Fruit fly (Drosophila melanogaster) whole organism, embryonic: ENCODE measurements around the gene CG3457.
A peak's percentile ranks its signal among the peaks of the same experiment; 100 is the strongest.

ENCODE experiments used
- CG10543 ChIP-seq: fragments of 200-800 bp; sonication (Bioruptor generic); optimal IDR thresholded peaks from 3 replicates; lab custom pipeline; 2017; ENCODE audit warnings: missing biosample characterization, mild to moderate bottlenecking, missing genetic modification characterization, moderate library complexity
- CG10959 ChIP-seq: fragments of 200-800 bp; sonication (Bioruptor generic); IDR thresholded peaks from 2 replicates; pipeline ENCODE4 v1.3.6; 2022; ENCODE audit warnings: missing biosample characterization, missing genetic modification characterization
- CG12769 ChIP-seq: fragments of 200-800 bp; sonication (Bioruptor generic); optimal IDR thresholded peaks from 2 replicates; lab custom pipeline; 2019; ENCODE audit warnings: missing biosample characterization, mild to moderate bottlenecking, missing genetic modification characterization, moderate library complexity
- CG15073 ChIP-seq: fragments of 200-800 bp; sonication (Bioruptor generic); optimal IDR thresholded peaks from 2 replicates; lab custom pipeline; 2016; ENCODE audit warnings: missing biosample characterization, missing genetic modification characterization
- CG1603 ChIP-seq: fragments of 200-800 bp; sonication (Bioruptor generic); optimal IDR thresholded peaks from 2 replicates; lab custom pipeline; 2019; ENCODE audit warnings: missing biosample characterization, mild to moderate bottlenecking, missing genetic modification characterization, moderate library complexity
- CG17385 ChIP-seq: fragments of 200-800 bp; sonication (Bioruptor generic); optimal IDR thresholded peaks from 3 replicates; lab custom pipeline; 2018; ENCODE audit warnings: missing biosample characterization, mild to moderate bottlenecking, missing genetic modification characterization
- CG1792 ChIP-seq: fragments of 200-800 bp; sonication (Bioruptor generic); optimal IDR thresholded peaks from 2 replicates; lab custom pipeline; 2016; ENCODE audit warnings: missing biosample characterization, missing genetic modification characterization
- CG33557 ChIP-seq: fragments of 200-800 bp; sonication (Bioruptor generic); optimal IDR thresholded peaks from 2 replicates; lab custom pipeline; 2019; ENCODE audit warnings: missing biosample characterization, mild to moderate bottlenecking, missing genetic modification characterization, moderate library complexity
- CG3726 ChIP-seq: fragments of 200-800 bp; sonication (Bioruptor generic); IDR thresholded peaks from 3 replicates; pipeline ENCODE4, ENCODE4 v1.3.6; 2022; ENCODE audit warnings: missing biosample characterization, missing genetic modification characterization
- CG42726 ChIP-seq: fragments of 200-800 bp; sonication (Bioruptor generic); IDR thresholded peaks from 2 replicates; pipeline ENCODE4 v1.3.6; 2022; ENCODE audit warnings: missing biosample characterization, missing genetic modification characterization; ENCODE audit not compliant: partially characterized antibody
- CG4424 ChIP-seq: fragments of 200-800 bp; sonication (Bioruptor generic); optimal IDR thresholded peaks from 3 replicates; lab custom pipeline; 2016; ENCODE audit warnings: missing biosample characterization, missing genetic modification characterization
- CG4707 ChIP-seq: fragments of 200-800 bp; sonication (Bioruptor generic); optimal IDR thresholded peaks from 2 replicates; lab custom pipeline; 2018; ENCODE audit warnings: missing biosample characterization, mild to moderate bottlenecking, missing genetic modification characterization, moderate library complexity
- CG8388 ChIP-seq: fragments of 200-800 bp; sonication (Bioruptor generic); optimal IDR thresholded peaks from 2 replicates; lab custom pipeline; 2019; ENCODE audit warnings: missing biosample characterization, mild to moderate bottlenecking, missing genetic modification characterization, moderate library complexity
- CG9215 ChIP-seq: fragments of 200-800 bp; sonication (Bioruptor generic); IDR thresholded peaks from 2 replicates; pipeline ENCODE4 v1.3.6; 2022; ENCODE audit warnings: missing biosample characterization, missing genetic modification characterization
- CG9437 ChIP-seq: fragments of 200-800 bp; sonication (Bioruptor generic); optimal IDR thresholded peaks from 2 replicates; lab custom pipeline; 2018; ENCODE audit warnings: missing biosample characterization, mild to moderate bottlenecking, missing genetic modification characterization
- Chrac-16 ChIP-seq: fragments of 200-800 bp; sonication (Bioruptor generic); optimal IDR thresholded peaks from 3 replicates; lab custom pipeline; 2016; ENCODE audit warnings: missing biosample characterization, missing genetic modification characterization
- Doc3 ChIP-seq: fragments of 200-800 bp; sonication (Bioruptor generic); IDR thresholded peaks from 3 replicates; pipeline ENCODE4 v1.3.6; 2022; ENCODE audit warnings: missing biosample characterization, missing genetic modification characterization; ENCODE audit not compliant: partially characterized antibody
- Drgx ChIP-seq: fragments of 200-800 bp; sonication (Bioruptor generic); IDR thresholded peaks from 2 replicates; pipeline ENCODE4 v1.3.6; 2022; ENCODE audit warnings: missing biosample characterization, missing genetic modification characterization
- Ets65A ChIP-seq: fragments of 200-800 bp; sonication (Bioruptor generic); peaks from one replicate; lab custom pipeline; 2016; ENCODE audit warnings: missing biosample characterization, missing genetic modification characterization
- H2.0 ChIP-seq: fragments of 200-800 bp; sonication (Bioruptor generic); IDR thresholded peaks from 2 replicates; pipeline ENCODE4 v1.3.6; 2022; ENCODE audit warnings: missing biosample characterization, missing genetic modification characterization
- HLH3B ChIP-seq: fragments of 200-800 bp; sonication (Bioruptor generic); IDR thresholded peaks from 2 replicates; pipeline ENCODE4 v1.3.6; 2022; ENCODE audit warnings: missing biosample characterization, missing genetic modification characterization
- Hr51 ChIP-seq, 2 experiments: fragments of 200-800 bp; sonication (Bioruptor generic); optimal IDR thresholded peaks; 2 replicates in 1 of 2; 3 replicates in 1 of 2; lab custom pipeline; 2016 to 2018; ENCODE audit warnings: missing biosample characterization in 2 of 2, missing genetic modification characterization in 2 of 2, mild to moderate bottlenecking in 1 of 2, moderate library complexity in 1 of 2
- Hr78 ChIP-seq, 2 experiments: fragments of 200-800 bp in 1 of 2; fragments of >200 bp in 1 of 2; sonication (Bioruptor generic) in 1 of 2; optimal IDR thresholded peaks; 2 replicates each; lab custom pipeline; 2017 to 2019; ENCODE audit warnings: missing biosample characterization in 2 of 2, missing genetic modification characterization in 2 of 2, mild to moderate bottlenecking in 1 of 2, moderate library complexity in 1 of 2
- MTF-1 ChIP-seq: fragments of 200-800 bp; sonication (Bioruptor generic); optimal IDR thresholded peaks from 2 replicates; lab custom pipeline; 2018; ENCODE audit warnings: missing biosample characterization, mild to moderate bottlenecking, missing genetic modification characterization, borderline replicate concordance
- NK7.1 ChIP-seq: fragments of 200-800 bp; sonication (Bioruptor generic); optimal IDR thresholded peaks from 3 replicates; lab custom pipeline; 2016; ENCODE audit warnings: missing biosample characterization, missing genetic modification characterization
- Oaz ChIP-seq: fragments of 200-800 bp; sonication (Bioruptor generic); IDR thresholded peaks from 2 replicates; pipeline ENCODE4 v1.3.6; 2022; ENCODE audit warnings: missing biosample characterization, missing genetic modification characterization
- Pdp1 ChIP-seq, 2 experiments: fragments of 200-800 bp; sonication (Bioruptor generic); optimal IDR thresholded peaks; 3 replicates each; lab custom pipeline; 2016; ENCODE audit warnings: missing biosample characterization in 2 of 2, missing genetic modification characterization in 2 of 2, mild to moderate bottlenecking in 1 of 2, moderate library complexity in 1 of 2
- Sin3A ChIP-seq: fragments of >200 bp; optimal IDR thresholded peaks from 2 replicates; lab custom pipeline; 2018
- cad ChIP-seq: fragments of >200 bp; optimal IDR thresholded peaks from 2 replicates; lab custom pipeline; 2017; ENCODE audit warnings: missing biosample characterization, missing genetic modification characterization
- cato ChIP-seq: fragments of 200-800 bp; sonication (Bioruptor generic); optimal IDR thresholded peaks from 2 replicates; lab custom pipeline; 2016; ENCODE audit warnings: missing biosample characterization, missing genetic modification characterization, borderline replicate concordance
- corto ChIP-seq: fragments of 200-800 bp; sonication (Bioruptor generic); optimal IDR thresholded peaks from 2 replicates; lab custom pipeline; 2016; ENCODE audit warnings: missing biosample characterization, mild to moderate bottlenecking, missing genetic modification characterization, moderate library complexity
- crol ChIP-seq: fragments of 200-800 bp; sonication (Bioruptor generic); IDR thresholded peaks from 2 replicates; pipeline ENCODE4 v1.3.6; 2022; ENCODE audit warnings: missing biosample characterization, missing genetic modification characterization
- crp ChIP-seq, 2 experiments: fragments of 200-800 bp; sonication (Bioruptor generic); optimal IDR thresholded peaks; 2 replicates in 1 of 2; 3 replicates in 1 of 2; lab custom pipeline; 2017; ENCODE audit warnings: missing biosample characterization in 2 of 2, missing genetic modification characterization in 2 of 2, mild to moderate bottlenecking in 1 of 2, moderate library complexity in 1 of 2
- dm ChIP-seq: fragments of 200-800 bp; sonication (Bioruptor generic); optimal IDR thresholded peaks from 3 replicates; lab custom pipeline; 2016; ENCODE audit warnings: missing biosample characterization, missing genetic modification characterization
- emc ChIP-seq: fragments of 200-800 bp; sonication (Bioruptor generic); optimal IDR thresholded peaks from 2 replicates; lab custom pipeline; 2016; ENCODE audit warnings: missing biosample characterization, missing genetic modification characterization
- ftz-f1 ChIP-seq: fragments of 200-800 bp; sonication (Bioruptor generic); optimal IDR thresholded peaks from 2 replicates; lab custom pipeline; 2016; ENCODE audit warnings: missing biosample characterization, missing genetic modification characterization
- gt ChIP-seq: fragments of 200-800 bp; sonication (Bioruptor generic); IDR thresholded peaks from 2 replicates; pipeline ENCODE4 v1.3.6; 2022; ENCODE audit warnings: missing biosample characterization, missing genetic modification characterization
- hth ChIP-seq: fragments of >200 bp; optimal IDR thresholded peaks from 2 replicates; lab custom pipeline; 2017; ENCODE audit warnings: inconsistent platforms
- onecut ChIP-seq: fragments of 200-800 bp; sonication (Bioruptor generic); IDR thresholded peaks from 2 replicates; pipeline ENCODE4 v1.3.6; 2022; ENCODE audit warnings: missing biosample characterization, missing genetic modification characterization
- prd ChIP-seq, 3 experiments: fragments of >200 bp in 2 of 3; fragments of 200-800 bp in 1 of 3; sonication (Bioruptor generic) in 1 of 3; optimal IDR thresholded peaks in 2 of 3; IDR thresholded peaks in 1 of 3; 2 replicates in 2 of 3; 3 replicates in 1 of 3; pipeline versions ENCODE4 v1.3.6 to Lab custom; 2017 to 2022; ENCODE audit warnings: missing biosample characterization in 1 of 3, missing genetic modification characterization in 1 of 3
- pum ChIP-seq: fragments of 200-800 bp; sonication (Bioruptor generic); optimal IDR thresholded peaks from 2 replicates; lab custom pipeline; 2016; ENCODE audit warnings: missing biosample characterization, missing genetic modification characterization
- sd ChIP-seq: fragments of 200-800 bp; sonication (Bioruptor generic); optimal IDR thresholded peaks from 3 replicates; lab custom pipeline; 2018; ENCODE audit warnings: missing biosample characterization, mild to moderate bottlenecking, missing genetic modification characterization, moderate library complexity
- so ChIP-seq: fragments of 200-800 bp; sonication (Bioruptor generic); IDR thresholded peaks from 3 replicates; pipeline ENCODE4 v1.3.6; 2022; ENCODE audit warnings: missing biosample characterization, missing genetic modification characterization
- sr ChIP-seq: fragments of 200-800 bp; sonication (Bioruptor generic); IDR thresholded peaks from 3 replicates; pipeline ENCODE4 v1.3.6; 2022; ENCODE audit warnings: missing biosample characterization, missing genetic modification characterization
- wek ChIP-seq: fragments of 200-800 bp; sonication (Bioruptor generic); optimal IDR thresholded peaks from 3 replicates; lab custom pipeline; 2018; ENCODE audit warnings: missing biosample characterization, mild to moderate bottlenecking, missing genetic modification characterization, moderate library complexity
- yki ChIP-seq: fragments of >200 bp; optimal IDR thresholded peaks from 3 replicates; lab custom pipeline; 2018
- zfh1 ChIP-seq: fragments of 200-800 bp; sonication (Bioruptor generic); IDR thresholded peaks from 3 replicates; pipeline ENCODE4 v1.3.6; 2022; ENCODE audit warnings: missing biosample characterization, missing genetic modification characterization

CG3457 gene

DNA sequence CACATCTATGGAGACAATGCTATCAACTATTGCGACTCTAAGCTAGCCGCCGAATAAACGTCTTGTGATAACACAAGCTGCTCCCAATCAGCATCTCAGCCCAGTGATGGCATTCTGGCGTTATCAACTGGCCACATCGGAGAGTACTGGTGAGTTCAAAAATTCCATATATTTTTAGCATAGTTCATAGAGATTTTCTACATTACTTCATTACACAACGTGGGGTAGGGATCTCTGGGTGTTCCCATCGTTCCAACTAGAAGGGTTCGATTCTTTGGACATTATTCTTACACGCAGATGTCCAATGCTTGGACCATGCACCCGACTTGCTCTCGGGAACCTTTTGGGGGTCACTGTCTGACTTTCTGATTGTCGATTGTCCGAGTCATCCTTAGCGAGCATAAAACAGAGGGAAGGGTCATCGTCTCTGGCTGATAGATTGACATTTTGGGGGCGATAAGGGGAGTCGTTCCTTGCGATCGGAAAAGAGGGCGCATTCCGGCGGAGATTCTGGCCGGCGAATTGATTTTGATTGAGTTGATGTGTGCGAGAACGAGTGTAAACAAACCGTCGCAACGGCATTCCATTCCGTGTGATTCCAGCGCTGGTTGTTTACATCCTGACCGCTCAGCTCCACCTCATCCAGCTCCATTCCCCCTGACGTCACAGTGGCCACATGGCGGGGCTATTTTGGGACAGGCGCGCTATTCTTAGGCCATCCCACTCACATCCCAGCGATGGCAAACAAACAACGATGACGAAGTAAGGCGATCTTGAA is 25.3 kb upstream of the CG3457 start, which contains the start of the genes Cyp4d1 and CG3630 (continued):
- peak in 1 of 2 experiments; percentile 56 for TF ChIP-seq Pdp1 (GFP tag; optimal IDR thresholded peaks at IDR 0.05; lab: Kevin White, UChicago)
- TF ChIP-seq corto (GFP tag; lab: Kevin White, UChicago) = no peak
- peak in 1 of 2 experiments; percentile 14 for TF ChIP-seq Hr78 (GFP tag; optimal IDR thresholded peaks at IDR 0.05; lab: Kevin White, UChicago)
- TF ChIP-seq CG17385 (GFP tag; lab: Kevin White, UChicago) = no peak
- no peak for TF ChIP-seq CG9215 (GFP tag; lab: Robert Waterston, UW)
- TF ChIP-seq cato = no peak
- TF ChIP-seq CG10959 (GFP tag; lab: Robert Waterston, UW) = no peak
- no peak for TF ChIP-seq hth (lab: Kevin White, UChicago)
- no peak for TF ChIP-seq pum (GFP tag; lab: Kevin White, UChicago)
- no peak for TF ChIP-seq Oaz (GFP tag; lab: Robert Waterston, UW)
- no peak for TF ChIP-seq emc (GFP tag; lab: Kevin White, UChicago)
- TF ChIP-seq sr (GFP tag; lab: Robert Waterston, UW) = 0 out of 3 replicates have a peak, but pooled peaks have one; percentile 11
- no peak for TF ChIP-seq crol
- TF ChIP-seq CG4424 = no peak
- no peak for TF ChIP-seq wek
- TF ChIP-seq zfh1 (GFP tag; lab: Robert Waterston, UW) = no peak
- peak; percentile 86 for TF ChIP-seq CG12769 (tag; lab: Kevin White, UChicago)
- TF ChIP-seq, all 482 proteins: peak for 7

DNA sequence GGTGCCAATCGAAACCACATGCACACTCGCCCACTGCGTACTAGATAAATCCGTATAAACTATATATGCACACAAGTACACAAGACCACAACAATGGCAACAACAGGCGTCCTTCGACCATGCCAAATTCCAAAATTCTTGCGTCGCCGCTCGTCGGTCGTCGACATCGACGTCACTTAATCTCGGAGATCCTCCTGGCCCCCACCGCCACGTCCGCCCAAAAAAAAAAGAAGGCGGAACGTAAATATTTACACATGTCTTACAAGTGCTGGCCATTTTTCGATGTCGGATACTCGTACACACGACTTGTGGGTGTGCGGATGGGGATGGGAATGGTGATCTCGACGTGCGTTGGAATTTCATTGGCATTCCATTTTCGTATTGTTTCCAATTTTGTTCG is 24.3 kb upstream of the CG3457 start:
- TF ChIP-seq CG12769 (tag; lab: Kevin White, UChicago) = peak; percentile 45
- TF ChIP-seq CG10543 (GFP tag; lab: Kevin White, UChicago) = peak; percentile 41
- TF ChIP-seq ftz-f1 (GFP tag; lab: Kevin White, UChicago) = peak; percentile 22
- TF ChIP-seq sd (tag; lab: Kevin White, UChicago) = peak; percentile 98
- no peak for TF ChIP-seq gt
- TF ChIP-seq, all 482 proteins: peak for 4

DNA sequence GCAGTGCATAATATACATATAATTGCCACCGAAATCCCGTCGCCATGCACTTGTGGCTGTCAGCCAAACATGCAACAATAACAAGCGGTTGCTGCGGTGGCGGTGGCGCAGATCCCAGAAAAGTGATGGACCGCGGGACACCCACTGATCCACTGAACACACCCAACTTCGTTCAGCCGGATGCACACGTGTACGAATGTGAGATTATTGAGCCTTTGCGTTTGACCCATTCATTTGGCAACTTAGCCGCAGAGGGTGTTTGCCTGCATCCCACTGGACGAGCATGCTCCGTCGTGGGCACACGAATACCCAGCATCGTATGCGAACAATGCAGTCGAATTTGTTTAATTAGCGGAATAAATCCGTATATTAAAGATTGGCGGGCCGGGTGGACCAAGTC is 22.2 kb upstream of the CG3457 start:
- TF ChIP-seq dm (GFP tag; lab: Kevin White, UChicago) (no peak), CG33557 (GFP tag; lab: Kevin White, UChicago) (no peak), CG9437 (GFP tag; lab: Kevin White, UChicago) (no peak), Sin3A (lab: Kevin White, UChicago) (no peak), Hr51 (GFP tag; optimal IDR thresholded peaks at IDR 0.05; lab: Kevin White, UChicago) (no peak), CG1603 (tag; lab: Kevin White, UChicago) (peak; percentile 9), Ets65A (peak; percentile 46), yki (lab: Kevin White, UChicago) (no peak), CG15073 (GFP tag; lab: Kevin White, UChicago) (no peak), HLH3B (no peak), Drgx (peak; percentile 81), CG1792 (no peak), CG3726 (0 out of 3 replicates have a peak, but pooled peaks have one; percentile 41), onecut (GFP tag; lab: Robert Waterston, UW) (no peak)
- TF ChIP-seq, all 482 proteins: peak for 4

DNA sequence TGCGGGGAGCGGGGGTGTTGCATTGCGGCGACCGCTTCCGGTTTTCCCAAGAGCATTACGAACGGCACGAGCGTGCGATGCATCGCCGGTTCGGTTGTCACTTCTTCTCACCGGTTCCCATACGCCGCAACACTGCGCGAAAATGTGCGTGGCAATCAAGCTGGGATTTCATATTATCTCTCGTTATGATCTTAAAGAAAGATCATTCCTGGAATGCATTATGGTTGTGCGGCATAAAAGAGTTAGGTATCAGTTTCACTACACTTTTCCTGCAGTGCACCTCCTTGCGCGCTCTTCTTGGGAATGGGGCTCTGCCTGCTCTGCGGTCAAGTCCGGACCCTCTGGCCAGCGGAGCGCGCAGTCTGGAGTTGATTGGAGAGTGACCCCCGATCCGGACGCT is 21.5 kb upstream of the CG3457 start:
- no peak for TF ChIP-seq NK7.1 (GFP tag; lab: Kevin White, UChicago)
- TF ChIP-seq MTF-1 = no peak
- no peak for TF ChIP-seq Chrac-16
- peak; percentile 49 for TF ChIP-seq H2.0 (GFP tag; lab: Robert Waterston, UW)
- peak; percentile 56 for TF ChIP-seq CG8388 (GFP tag; lab: Kevin White, UChicago)
- TF ChIP-seq crp (GFP tag; optimal IDR thresholded peaks at IDR 0.05; lab: Kevin White, UChicago) = no peak
- TF ChIP-seq CG4707 (GFP tag; lab: Kevin White, UChicago) = no peak
- TF ChIP-seq CG42726 (GFP tag; lab: Robert Waterston, UW) = no peak
- no peak for TF ChIP-seq so (GFP tag; lab: Robert Waterston, UW)
- no peak for TF ChIP-seq prd (optimal IDR thresholded peaks at IDR 0.05; lab: Kevin White, UChicago)
- TF ChIP-seq prd (GFP tag; IDR thresholded peaks at IDR 0.05; lab: Robert Waterston, UW) = peak; percentile 78; the same call in 2 of the 3 replicates
- TF ChIP-seq cad (GFP tag; lab: Kevin White, UChicago) = no peak
- TF ChIP-seq Doc3 (GFP tag; lab: Robert Waterston, UW) = no peak
